Worm (Caenorhabditis elegans): ENCODE measurements around the gene H04D03.6.

Gene H04D03.6

ce11 chrIII:10462935-10463548, 24.4 kb upstream of the H04D03.6 start:
- TF ChIP-seq unc-130 (GFP tag; optimal IDR thresholded peaks at IDR 0.05) (no peak), dmd-9 (GFP tag; IDR thresholded peaks at IDR 0.05) (no peak), tag-97 (GFP tag; IDR thresholded peaks at IDR 0.05) (no peak), nhr-6 (tag; optimal IDR thresholded peaks at IDR 0.05) (no peak), attf-4 (tag; optimal IDR thresholded peaks at IDR 0.05) (no peak), vab-7 (GFP tag; IDR thresholded peaks at IDR 0.05) (no peak), hmg-1.1 (GFP tag; IDR thresholded peaks at IDR 0.05) (0 out of 2 replicates have a peak, but pooled peaks have one; percentile 14), daf-8 (GFP tag; IDR thresholded peaks at IDR 0.05) (no peak), ceh-32 (tag; optimal IDR thresholded peaks at IDR 0.05; ENCODE audit: poor library complexity) (no peak), aha-1 (tag) (peak; percentile 56), set-16 (GFP tag; IDR thresholded peaks at IDR 0.05) (peak; percentile 46; the same call in 1 of the 2 replicates), pha-4 (GFP tag; IDR thresholded peaks at IDR 0.05) (no peak), pha-4 (tag; optimal IDR thresholded peaks at IDR 0.05) (no peak), egl-43 (GFP tag; IDR thresholded peaks at IDR 0.05) (no peak), lin-15B (tag; optimal IDR thresholded peaks at IDR 0.05) (no peak), ceh-20 (GFP tag; IDR thresholded peaks at IDR 0.05) (no peak), mep-1 (tag; optimal IDR thresholded peaks at IDR 0.05) (no peak), unc-62 (GFP tag; optimal IDR thresholded peaks at IDR 0.05 in 1 of 2) (no peak), unc-62 (tag; optimal IDR thresholded peaks at IDR 0.05) (no peak), F37D6.2 (tag; optimal IDR thresholded peaks at IDR 0.05) (no peak), mes-2 (tag; optimal IDR thresholded peaks at IDR 0.05; ENCODE audit: poor library complexity, severe bottlenecking) (no peak), madf-5 (GFP tag; IDR thresholded peaks at IDR 0.05) (no peak), nhr-48 (tag; optimal IDR thresholded peaks at IDR 0.05) (no peak), dmd-6 (GFP tag; IDR thresholded peaks at IDR 0.05) (no peak)

DNA sequence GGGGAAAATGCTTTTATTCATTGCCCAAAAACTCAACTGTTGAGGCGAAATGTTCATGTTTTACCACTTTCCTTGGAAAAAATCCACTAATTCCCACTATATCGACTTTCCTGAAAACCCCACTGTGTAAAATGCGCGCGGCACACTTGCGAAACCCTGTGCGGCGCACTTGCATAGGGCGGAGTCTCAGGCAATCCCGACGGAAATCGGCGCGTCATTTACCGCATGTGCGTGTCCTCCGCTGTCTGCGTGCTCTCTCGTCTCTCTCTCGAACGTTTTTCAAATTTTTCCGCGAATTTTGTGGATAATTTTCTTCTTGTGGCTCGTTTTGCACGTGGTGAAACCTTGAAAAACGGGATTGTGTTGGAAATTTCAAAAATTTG, 22.5 kb upstream of the H04D03.6 start, which contains the start of gene atx-2:
atx-2 (plus strand) TSS at position 226 of the 383 bp plus-strand sequence.
- TF ChIP-seq egl-43 (GFP tag; IDR thresholded peaks at IDR 0.05) = peak; percentile 98
- peak; percentile 93 for TF ChIP-seq hmg-1.1 (GFP tag; IDR thresholded peaks at IDR 0.05)
- TF ChIP-seq ceh-32 (tag; optimal IDR thresholded peaks at IDR 0.05; ENCODE audit: poor library complexity) = no peak
- peak; percentile 91 for TF ChIP-seq php-3 (GFP tag; IDR thresholded peaks at IDR 0.05)
- no peak for TF ChIP-seq zag-1 (tag; optimal IDR thresholded peaks at IDR 0.05)
- TF ChIP-seq mep-1 (tag; optimal IDR thresholded peaks at IDR 0.05) = peak; percentile 89
- no peak for TF ChIP-seq unc-62 (GFP tag; optimal IDR thresholded peaks at IDR 0.05 in 1 of 2)
- TF ChIP-seq unc-62 (tag; optimal IDR thresholded peaks at IDR 0.05) = no peak
- no peak for TF ChIP-seq snpc-4 (tag; optimal IDR thresholded peaks at IDR 0.05)
- TF ChIP-seq lim-7 (GFP tag; IDR thresholded peaks at IDR 0.05) = peak; percentile 78
- peak; percentile 49 to 78 for TF ChIP-seq lsy-2 (tag; optimal IDR thresholded peaks at IDR 0.05)
- peak; percentile 90 for TF ChIP-seq spr-1 (tag; optimal IDR thresholded peaks at IDR 0.05)
- peak; percentile 99 for TF ChIP-seq madf-9 (GFP tag; conservative IDR thresholded peaks at IDR 0.05)
- TF ChIP-seq Y105C5A.15 (GFP tag; IDR thresholded peaks at IDR 0.05) = 0 out of 2 replicates have a peak, but pooled peaks have one; percentile 80
- peak; percentile 97 for TF ChIP-seq mxl-3 (GFP tag; optimal IDR thresholded peaks at IDR 0.05)
- peak; percentile 31 for TF ChIP-seq R02D3.7 (tag; optimal IDR thresholded peaks at IDR 0.05)
- TF ChIP-seq ceh-44 (GFP tag; IDR thresholded peaks at IDR 0.05) = peak; percentile 98
- peak; percentile 66 for TF ChIP-seq F37D6.2 (tag; optimal IDR thresholded peaks at IDR 0.05)
- peak; percentile 85 for TF ChIP-seq hlh-11 (tag; optimal IDR thresholded peaks at IDR 0.05)
- 0 out of 2 replicates have a peak, but pooled peaks have one; percentile 61 for TF ChIP-seq saeg-2 (GFP tag; IDR thresholded peaks at IDR 0.05)
- no peak for TF ChIP-seq daf-8 (GFP tag; IDR thresholded peaks at IDR 0.05)
- peak; percentile 91 for TF ChIP-seq aha-1 (tag)
- no peak for TF ChIP-seq ama-1 (optimal IDR thresholded peaks at IDR 0.05)
- TF ChIP-seq spr-3 (GFP tag; optimal IDR thresholded peaks at IDR 0.05) = peak; percentile 81
- TF ChIP-seq set-16 (GFP tag; IDR thresholded peaks at IDR 0.05) = peak; percentile 84
- TF ChIP-seq ceh-62 (tag; optimal IDR thresholded peaks at IDR 0.05) = no peak
- peak; percentile 80 for TF ChIP-seq zfp-3 (GFP tag; conservative IDR thresholded peaks at IDR 0.05)
- TF ChIP-seq nhr-111 (GFP tag; optimal IDR thresholded peaks at IDR 0.05) = peak; percentile 62
- TF ChIP-seq ceh-28 (tag; optimal IDR thresholded peaks at IDR 0.05) = peak; percentile 45
- peak; percentile 82 for TF ChIP-seq dve-1 (tag; optimal IDR thresholded peaks at IDR 0.05; ENCODE audit: insufficient read depth)
- no peak for TF ChIP-seq nhr-25 (tag; optimal IDR thresholded peaks at IDR 0.05; ENCODE audit: borderline replicate concordance, insufficient read depth)
- peak; percentile 88 for TF ChIP-seq nhr-42 (GFP tag; IDR thresholded peaks at IDR 0.05)
- no peak for TF ChIP-seq daf-12 (tag; optimal IDR thresholded peaks at IDR 0.05)
- peak; percentile 31 for TF ChIP-seq fkh-10 (GFP tag; optimal IDR thresholded peaks at IDR 0.05)
- TF ChIP-seq nhr-102 (tag; optimal IDR thresholded peaks at IDR 0.05) = peak; percentile 89

All from whole organism, L4 larva.